Fruit fly (Drosophila melanogaster) whole organism, embryonic: ENCODE measurements around the gene Obp19a.

Experiments used
- Abd-B ChIP-seq: fragments of 200-800 bp; sonication (Bioruptor generic); optimal IDR thresholded peaks from 2 replicates; lab custom pipeline; 2018; ENCODE audit warnings: missing biosample characterization, mild to moderate bottlenecking, missing genetic modification characterization, moderate library complexity
- Adf1 ChIP-seq: fragments of 200-800 bp; sonication (Bioruptor generic); IDR thresholded peaks from 2 replicates; pipeline ENCODE4 v1.3.6; 2022; ENCODE audit warnings: missing biosample characterization, missing genetic modification characterization
- CG10366 ChIP-seq: fragments of 200-800 bp; sonication (Bioruptor generic); IDR thresholded peaks from 2 replicates; pipeline ENCODE4 v1.3.6; 2022; ENCODE audit warnings: missing biosample characterization, missing genetic modification characterization
- CG10565 ChIP-seq: fragments of 200-800 bp; sonication (Bioruptor generic); optimal IDR thresholded peaks from 3 replicates; lab custom pipeline; 2016; ENCODE audit warnings: missing biosample characterization, mild to moderate bottlenecking, missing genetic modification characterization
- CG11695 ChIP-seq: fragments of 200-800 bp; sonication (Bioruptor generic); IDR thresholded peaks from 3 replicates; pipeline ENCODE4 v1.3.6; 2022; ENCODE audit warnings: missing biosample characterization, missing genetic modification characterization
- CG12155 ChIP-seq: fragments of 200-800 bp; sonication (Bioruptor generic); optimal IDR thresholded peaks from 3 replicates; lab custom pipeline; 2016; ENCODE audit warnings: missing biosample characterization, missing genetic modification characterization
- CG12236 ChIP-seq: fragments of 200-800 bp; sonication (Bioruptor generic); optimal IDR thresholded peaks from 2 replicates; lab custom pipeline; 2016; ENCODE audit warnings: missing biosample characterization, missing genetic modification characterization
- CG13424 ChIP-seq: fragments of 200-800 bp; sonication (Bioruptor generic); optimal IDR thresholded peaks from 2 replicates; lab custom pipeline; 2019; ENCODE audit warnings: missing biosample characterization, mild to moderate bottlenecking, missing genetic modification characterization, moderate library complexity
- CG14014 ChIP-seq: fragments of 200-800 bp; sonication (Bioruptor generic); IDR thresholded peaks from 2 replicates; pipeline ENCODE4 v1.3.6; 2022; ENCODE audit warnings: missing biosample characterization, missing genetic modification characterization
- CG14441 ChIP-seq: fragments of 200-800 bp; sonication (Bioruptor generic); IDR thresholded peaks from 2 replicates; pipeline ENCODE4 v1.3.6; 2022; ENCODE audit warnings: missing biosample characterization, missing genetic modification characterization
- CG17328 ChIP-seq: fragments of 200-800 bp; sonication (Bioruptor generic); IDR thresholded peaks from 2 replicates; pipeline ENCODE4 v1.3.6; 2022; ENCODE audit warnings: missing biosample characterization, missing genetic modification characterization
- CG3838 ChIP-seq: fragments of 200-800 bp; sonication (Bioruptor generic); optimal IDR thresholded peaks from 3 replicates; lab custom pipeline; 2016; ENCODE audit warnings: missing biosample characterization, missing genetic modification characterization
- CG42726 ChIP-seq: fragments of 200-800 bp; sonication (Bioruptor generic); IDR thresholded peaks from 2 replicates; pipeline ENCODE4 v1.3.6; 2022; ENCODE audit warnings: missing biosample characterization, missing genetic modification characterization; ENCODE audit not compliant: partially characterized antibody
- CG4730 ChIP-seq: fragments of 200-800 bp; sonication (Bioruptor generic); IDR thresholded peaks from 2 replicates; pipeline ENCODE4 v1.3.6; 2022; ENCODE audit warnings: missing biosample characterization, missing genetic modification characterization
- CG6765 ChIP-seq: fragments of 200-800 bp; sonication (Bioruptor generic); optimal IDR thresholded peaks from 3 replicates; lab custom pipeline; 2017; ENCODE audit warnings: missing biosample characterization, mild to moderate bottlenecking, missing genetic modification characterization
- CG8944 ChIP-seq: fragments of 200-800 bp; sonication (Bioruptor generic); optimal IDR thresholded peaks from 3 replicates; lab custom pipeline; 2016; ENCODE audit warnings: missing biosample characterization, missing genetic modification characterization
- Chrac-16 ChIP-seq: fragments of 200-800 bp; sonication (Bioruptor generic); optimal IDR thresholded peaks from 3 replicates; lab custom pipeline; 2016; ENCODE audit warnings: missing biosample characterization, missing genetic modification characterization
- CoRest ChIP-seq: fragments of 200-800 bp; sonication (Bioruptor generic); optimal IDR thresholded peaks from 3 replicates; lab custom pipeline; 2018; ENCODE audit warnings: missing biosample characterization, mild to moderate bottlenecking, missing genetic modification characterization, moderate library complexity
- CrebB ChIP-seq: fragments of 200-800 bp; sonication (Bioruptor generic); optimal IDR thresholded peaks from 3 replicates; lab custom pipeline; 2018; ENCODE audit warnings: missing biosample characterization, mild to moderate bottlenecking, missing genetic modification characterization
- Dfd ChIP-seq, 2 experiments: fragments of >200 bp; optimal IDR thresholded peaks; 2 replicates each; lab custom pipeline; 2017; ENCODE audit warnings: missing biosample characterization in 2 of 2, missing genetic modification characterization in 2 of 2
- ERR ChIP-seq: fragments of 200-800 bp; sonication (Bioruptor generic); optimal IDR thresholded peaks from 2 replicates; lab custom pipeline; 2016; ENCODE audit warnings: missing biosample characterization, missing genetic modification characterization
- Jarid2 ChIP-seq: fragments of 200-800 bp; sonication (Bioruptor generic); optimal IDR thresholded peaks from 3 replicates; lab custom pipeline; 2017; ENCODE audit warnings: mild to moderate bottlenecking, missing biosample characterization, missing genetic modification reagents, missing genetic modification characterization
- Oli ChIP-seq: fragments of 200-800 bp; sonication (Bioruptor generic); optimal IDR thresholded peaks from 2 replicates; lab custom pipeline; 2018; ENCODE audit warnings: missing biosample characterization, mild to moderate bottlenecking, missing genetic modification characterization, moderate library complexity
- PHDP ChIP-seq: fragments of 200-800 bp; sonication (Bioruptor generic); optimal IDR thresholded peaks from 3 replicates; lab custom pipeline; 2018; ENCODE audit warnings: missing biosample characterization, mild to moderate bottlenecking, missing genetic modification characterization, moderate library complexity
- Ravus ChIP-seq: fragments of 200-800 bp; sonication (Bioruptor generic); IDR thresholded peaks from 2 replicates; pipeline ENCODE4 v1.3.6; 2022; ENCODE audit warnings: missing biosample characterization, missing genetic modification characterization
- Six4 ChIP-seq: fragments of 200-800 bp; sonication (Bioruptor generic); optimal IDR thresholded peaks from 2 replicates; lab custom pipeline; 2016; ENCODE audit warnings: missing biosample characterization, missing genetic modification characterization
- Vsx1 ChIP-seq: fragments of 200-800 bp; sonication (Bioruptor generic); optimal IDR thresholded peaks from 2 replicates; lab custom pipeline; 2017; ENCODE audit warnings: missing biosample characterization, mild to moderate bottlenecking, missing genetic modification characterization, missing genetic modification reagents
- br ChIP-seq: fragments of >200 bp; optimal IDR thresholded peaks from 2 replicates; lab custom pipeline; 2017
- cad ChIP-seq: fragments of >200 bp; optimal IDR thresholded peaks from 2 replicates; lab custom pipeline; 2017; ENCODE audit warnings: missing biosample characterization, missing genetic modification characterization
- cato ChIP-seq: fragments of 200-800 bp; sonication (Bioruptor generic); optimal IDR thresholded peaks from 2 replicates; lab custom pipeline; 2016; ENCODE audit warnings: missing biosample characterization, missing genetic modification characterization, borderline replicate concordance
- caup ChIP-seq: fragments of 200-800 bp; sonication (Bioruptor generic); optimal IDR thresholded peaks from 3 replicates; lab custom pipeline; 2017; ENCODE audit warnings: missing biosample characterization, mild to moderate bottlenecking, missing genetic modification characterization, moderate library complexity; ENCODE audit not compliant: severe bottlenecking
- dimm ChIP-seq: fragments of 200-800 bp; sonication (Bioruptor generic); IDR thresholded peaks from 2 replicates; pipeline ENCODE4 v1.3.6; 2022; ENCODE audit warnings: missing biosample characterization, missing genetic modification characterization
- disco-r ChIP-seq: fragments of 200-800 bp; sonication (Bioruptor generic); optimal IDR thresholded peaks from 2 replicates; lab custom pipeline; 2016; ENCODE audit warnings: missing biosample characterization, missing genetic modification characterization
- fd96Cb ChIP-seq: fragments of 200-800 bp; sonication (Bioruptor generic); optimal IDR thresholded peaks from 2 replicates; lab custom pipeline; 2018; ENCODE audit warnings: missing biosample characterization, mild to moderate bottlenecking, missing genetic modification characterization, moderate library complexity
- fu2 ChIP-seq: fragments of 200-800 bp; sonication (Bioruptor generic); optimal IDR thresholded peaks from 2 replicates; lab custom pipeline; 2016; ENCODE audit warnings: missing biosample characterization, missing genetic modification characterization
- hkb ChIP-seq, 2 experiments: fragments of 200-800 bp in 1 of 2; fragments of >200 bp in 1 of 2; sonication (Bioruptor generic) in 1 of 2; IDR thresholded peaks in 1 of 2; optimal IDR thresholded peaks in 1 of 2; 2 replicates each; pipeline versions ENCODE4 v1.3.6 to Lab custom; 2017 to 2022; ENCODE audit warnings: missing biosample characterization in 1 of 2, missing genetic modification characterization in 1 of 2
- hth ChIP-seq: fragments of >200 bp; optimal IDR thresholded peaks from 2 replicates; lab custom pipeline; 2017; ENCODE audit warnings: inconsistent platforms
- mirr ChIP-seq: fragments of 200-800 bp; sonication (Bioruptor generic); optimal IDR thresholded peaks from 3 replicates; lab custom pipeline; 2018; ENCODE audit warnings: missing biosample characterization, mild to moderate bottlenecking, missing genetic modification characterization
- nom ChIP-seq: fragments of 200-800 bp; sonication (Bioruptor generic); optimal IDR thresholded peaks from 2 replicates; lab custom pipeline; 2017; ENCODE audit warnings: missing biosample characterization, missing genetic modification characterization, mild to moderate bottlenecking, moderate library complexity, missing genetic modification reagents
- p53 ChIP-seq: fragments of 200-800 bp; sonication (Bioruptor generic); optimal IDR thresholded peaks from 2 replicates; lab custom pipeline; 2016; ENCODE audit warnings: missing biosample characterization, missing genetic modification characterization
- pzg ChIP-seq: fragments of 200-800 bp; sonication (Bioruptor generic); optimal IDR thresholded peaks from 3 replicates; lab custom pipeline; 2018; ENCODE audit warnings: missing biosample characterization, mild to moderate bottlenecking, missing genetic modification characterization, moderate library complexity
- repo ChIP-seq: fragments of 200-800 bp; sonication (Bioruptor generic); optimal IDR thresholded peaks from 2 replicates; lab custom pipeline; 2016; ENCODE audit warnings: missing biosample characterization, missing genetic modification characterization
- salm ChIP-seq: fragments of 200-800 bp; sonication (Bioruptor generic); optimal IDR thresholded peaks from 2 replicates; lab custom pipeline; 2018; ENCODE audit warnings: missing biosample characterization, mild to moderate bottlenecking, missing genetic modification characterization
- so ChIP-seq: fragments of 200-800 bp; sonication (Bioruptor generic); IDR thresholded peaks from 3 replicates; pipeline ENCODE4 v1.3.6; 2022; ENCODE audit warnings: missing biosample characterization, missing genetic modification characterization
- sob ChIP-seq: fragments of 200-800 bp; sonication (Bioruptor generic); IDR thresholded peaks from 2 replicates; pipeline ENCODE4 v1.3.6; 2022; ENCODE audit warnings: missing biosample characterization, missing genetic modification characterization
- stc ChIP-seq: fragments of 200-800 bp; sonication (Bioruptor generic); IDR thresholded peaks from 2 replicates; pipeline ENCODE4 v1.3.6; 2022; ENCODE audit warnings: missing biosample characterization, missing genetic modification characterization
- unpg ChIP-seq: fragments of 200-800 bp; sonication (Bioruptor generic); optimal IDR thresholded peaks from 3 replicates; lab custom pipeline; 2018; ENCODE audit warnings: missing biosample characterization, mild to moderate bottlenecking, missing genetic modification characterization, moderate library complexity
- vnd ChIP-seq: fragments of 200-800 bp; sonication (Bioruptor generic); IDR thresholded peaks from 3 replicates; pipeline ENCODE4 v1.3.6; 2022; ENCODE audit warnings: missing biosample characterization, missing genetic modification characterization; ENCODE audit not compliant: partially characterized antibody
- wdn ChIP-seq: fragments of 200-800 bp; sonication (Bioruptor generic); IDR thresholded peaks from 2 replicates; pipeline ENCODE4 v1.3.6; 2022; ENCODE audit warnings: missing biosample characterization, missing genetic modification characterization

The Obp19a gene

dm6 chrX:20429482-20430204 is 14.1 kb downstream of the Obp19a start, which contains the start of the genes CG11710 and mal (continued):
- TF ChIP-seq CG10565, result no peak
- TF ChIP-seq repo (GFP tag; lab: Kevin White, UChicago), result peak; percentile 72
- no peak for TF ChIP-seq Jarid2 (GFP tag; lab: Kevin White, UChicago)
- no peak for TF ChIP-seq disco-r
- peak; percentile 46 for TF ChIP-seq CG8944 (GFP tag; lab: Kevin White, UChicago)
- no peak for TF ChIP-seq CG12236 (GFP tag; lab: Kevin White, UChicago)
- TF ChIP-seq Abd-B (GFP tag; lab: Kevin White, UChicago), result peak; percentile 85
- TF ChIP-seq CG11695 (GFP tag; lab: Robert Waterston, UW), result peak; percentile 79; the same call in 2 of the 3 replicates
- TF ChIP-seq wdn (GFP tag; lab: Robert Waterston, UW), result peak; percentile 52; the same call in 1 of the 2 replicates
- no peak for TF ChIP-seq unpg (GFP tag; lab: Kevin White, UChicago)
- peak; percentile 45; the same call in 1 of the 3 replicates for TF ChIP-seq so (GFP tag; lab: Robert Waterston, UW)
- TF ChIP-seq PHDP (tag; lab: Kevin White, UChicago), result peak; percentile 74
- TF ChIP-seq hth (lab: Kevin White, UChicago), result no peak
- TF ChIP-seq Adf1, result peak; percentile 48; the same call in 1 of the 2 replicates
- no peak for TF ChIP-seq caup (GFP tag; lab: Kevin White, UChicago)
- peak; percentile 78 for TF ChIP-seq sob (GFP tag; lab: Robert Waterston, UW)
- TF ChIP-seq Vsx1, result no peak
- TF ChIP-seq Dfd (GFP tag; optimal IDR thresholded peaks at IDR 0.05; lab: Kevin White, UChicago), result no peak
- TF ChIP-seq nom (GFP tag; lab: Kevin White, UChicago), result peak; percentile 71
- no peak for TF ChIP-seq br (lab: Kevin White, UChicago)
- TF ChIP-seq CG14441 (GFP tag; lab: Robert Waterston, UW), result peak; percentile 71
- peak; percentile 58 for TF ChIP-seq stc
- TF ChIP-seq mirr (GFP tag; lab: Kevin White, UChicago), result peak; percentile 80
- no peak for TF ChIP-seq cad (GFP tag; lab: Kevin White, UChicago)
- peak; percentile 47 for TF ChIP-seq cato (GFP tag; lab: Kevin White, UChicago)
- peak; percentile 79 for TF ChIP-seq CG14014 (GFP tag; lab: Robert Waterston, UW)
- peak; percentile 65 for TF ChIP-seq Chrac-16 (GFP tag; lab: Kevin White, UChicago)
- TF ChIP-seq dimm, result 0 out of 2 replicates have a peak, but pooled peaks have one; percentile 33
- peak; percentile 88 for TF ChIP-seq CG13424
- TF ChIP-seq fu2 (GFP tag; lab: Kevin White, UChicago), result peak; percentile 53
- peak; percentile 22 for TF ChIP-seq pzg
- TF ChIP-seq CG12155 (GFP tag; lab: Kevin White, UChicago), result peak; percentile 67
- TF ChIP-seq CoRest (tag; lab: Kevin White, UChicago), result peak; percentile 84
- peak; percentile 31 for TF ChIP-seq Ravus (GFP tag; lab: Robert Waterston, UW)
- peak; percentile 29; the same call in 1 of the 3 replicates for TF ChIP-seq vnd
- peak; percentile 81 for TF ChIP-seq fd96Cb (tag; lab: Kevin White, UChicago)
- TF ChIP-seq hkb (optimal IDR thresholded peaks at IDR 0.05; lab: Kevin White, UChicago), result no peak
- peak; percentile 63 for TF ChIP-seq hkb (GFP tag; IDR thresholded peaks at IDR 0.05; lab: Robert Waterston, UW)
- no peak for TF ChIP-seq CG17328
- no peak for TF ChIP-seq ERR (GFP tag; lab: Kevin White, UChicago)
- peak; percentile 47 for TF ChIP-seq CG3838
- peak; percentile 60; the same call in 1 of the 2 replicates for TF ChIP-seq CG4730
- TF ChIP-seq p53, result no peak
- TF ChIP-seq Oli, result no peak
- TF ChIP-seq CG6765, result peak; percentile 72
- no peak for TF ChIP-seq CG42726 (GFP tag; lab: Robert Waterston, UW)
- peak; percentile 81 for TF ChIP-seq Six4 (GFP tag; lab: Kevin White, UChicago)
- TF ChIP-seq salm, result peak; percentile 9
- TF ChIP-seq CG10366, result peak; percentile 50; the same call in 1 of the 2 replicates
- peak; percentile 11 for TF ChIP-seq CrebB (tag; lab: Kevin White, UChicago)
